Fruit fly (Drosophila melanogaster): ENCODE measurements around the gene TwdlF.
A peak's percentile ranks its signal among the peaks of the same experiment; 100 is the strongest.

DNA sequence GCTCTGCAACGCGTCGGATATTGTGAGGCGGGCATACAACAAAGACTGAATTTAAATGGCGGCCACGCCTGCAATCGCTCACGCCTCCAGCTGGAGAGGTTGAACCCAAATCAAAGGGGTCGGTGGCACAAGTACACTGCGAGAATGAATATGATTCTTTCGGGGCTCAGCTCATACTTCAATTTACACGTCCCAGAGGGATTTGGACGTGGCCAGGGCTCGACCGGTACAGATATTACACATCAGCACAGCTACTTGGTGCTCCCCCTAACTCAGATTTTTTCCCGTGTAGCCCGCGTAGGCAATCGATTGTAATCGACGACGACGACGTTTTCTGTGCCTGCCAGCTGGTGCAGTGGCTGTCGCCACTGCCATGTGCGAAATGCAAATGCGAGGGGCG, 32.8 kb upstream of the TwdlF start:
- TF ChIP-seq CG32121 (GFP tag; IDR thresholded peaks at IDR 0.05) (peak; percentile 93), CG4496 (GFP tag; IDR thresholded peaks at IDR 0.05) (peak; percentile 96), CG10348 (GFP tag; IDR thresholded peaks at IDR 0.05) (peak; percentile 81), Snoo (tag; optimal IDR thresholded peaks at IDR 0.05) (peak; percentile 84), Pif1B (GFP tag; optimal IDR thresholded peaks at IDR 0.05) (peak; percentile 76), CG12605 (GFP tag; IDR thresholded peaks at IDR 0.05) (peak; percentile 84), gl (tag; optimal IDR thresholded peaks at IDR 0.05) (peak; percentile 81), CG8301 (tag; optimal IDR thresholded peaks at IDR 0.05) (peak; percentile 73), D1 (tag; optimal IDR thresholded peaks at IDR 0.05) (peak; percentile 6)
